Fruit fly (Drosophila melanogaster) whole organism, embryonic: ENCODE measurements around the gene stumps.

Experiments used
- ATbp ChIP-seq: fragments of 200-800 bp; sonication (Bioruptor generic); optimal IDR thresholded peaks from 2 replicates; lab custom pipeline; 2017; ENCODE audit warnings: missing biosample characterization, mild to moderate bottlenecking, missing genetic modification characterization, missing genetic modification reagents
- Ada2b ChIP-seq: fragments of 200-800 bp; sonication (Bioruptor generic); IDR thresholded peaks from 2 replicates; pipeline ENCODE4 v1.3.6; 2022; ENCODE audit warnings: missing biosample characterization, missing genetic modification characterization
- Bdp1 ChIP-seq: fragments of 200-800 bp; sonication (Bioruptor generic); optimal IDR thresholded peaks from 3 replicates; lab custom pipeline; 2016; ENCODE audit warnings: missing biosample characterization, missing genetic modification characterization
- CG10147 ChIP-seq: fragments of 200-800 bp; sonication (Bioruptor generic); optimal IDR thresholded peaks from 2 replicates; lab custom pipeline; 2019; ENCODE audit warnings: missing biosample characterization, mild to moderate bottlenecking, missing genetic modification characterization, moderate library complexity
- CG10274 ChIP-seq: fragments of 200-800 bp; sonication (Bioruptor generic); optimal IDR thresholded peaks from 3 replicates; lab custom pipeline; 2017; ENCODE audit warnings: missing biosample characterization, mild to moderate bottlenecking, missing genetic modification characterization
- CG10979 ChIP-seq: fragments of 200-800 bp; sonication (Bioruptor generic); optimal IDR thresholded peaks from 2 replicates; lab custom pipeline; 2018; ENCODE audit warnings: missing biosample characterization, mild to moderate bottlenecking, missing genetic modification characterization, moderate library complexity
- CG11695 ChIP-seq: fragments of 200-800 bp; sonication (Bioruptor generic); IDR thresholded peaks from 3 replicates; pipeline ENCODE4 v1.3.6; 2022; ENCODE audit warnings: missing biosample characterization, missing genetic modification characterization
- CG12659 ChIP-seq: fragments of 200-800 bp; sonication (Bioruptor generic); optimal IDR thresholded peaks from 3 replicates; lab custom pipeline; 2017; ENCODE audit warnings: mild to moderate bottlenecking, missing biosample characterization, missing genetic modification reagents, missing genetic modification characterization
- CG14710 ChIP-seq: fragments of 200-800 bp; sonication (Bioruptor generic); optimal IDR thresholded peaks from 3 replicates; lab custom pipeline; 2019; ENCODE audit warnings: missing biosample characterization, mild to moderate bottlenecking, missing genetic modification characterization, moderate library complexity
- CG1647 ChIP-seq: fragments of 200-800 bp; sonication (Bioruptor generic); optimal IDR thresholded peaks from 3 replicates; lab custom pipeline; 2016; ENCODE audit warnings: missing biosample characterization, missing genetic modification characterization
- CG18599 ChIP-seq: fragments of 200-800 bp; sonication (Bioruptor generic); optimal IDR thresholded peaks from 3 replicates; lab custom pipeline; 2017; ENCODE audit warnings: missing biosample characterization, missing genetic modification characterization, mild to moderate bottlenecking, moderate library complexity, missing genetic modification reagents
- CG2116 ChIP-seq: fragments of 200-800 bp; sonication (Bioruptor generic); optimal IDR thresholded peaks from 3 replicates; lab custom pipeline; 2018; ENCODE audit warnings: missing biosample characterization, mild to moderate bottlenecking, missing genetic modification characterization
- CG2120 ChIP-seq: fragments of 200-800 bp; sonication (Bioruptor generic); optimal IDR thresholded peaks from 3 replicates; lab custom pipeline; 2016; ENCODE audit warnings: missing biosample characterization, missing genetic modification characterization
- CG31388 ChIP-seq: fragments of 200-800 bp; sonication (Bioruptor generic); optimal IDR thresholded peaks from 2 replicates; lab custom pipeline; 2016; ENCODE audit warnings: missing biosample characterization, missing genetic modification characterization
- CG3281 ChIP-seq: fragments of 200-800 bp; sonication (Bioruptor generic); optimal IDR thresholded peaks from 3 replicates; lab custom pipeline; 2017; ENCODE audit warnings: missing biosample characterization, mild to moderate bottlenecking, missing genetic modification characterization
- CG4820 ChIP-seq: fragments of 200-800 bp; sonication (Bioruptor generic); optimal IDR thresholded peaks from 3 replicates; lab custom pipeline; 2016; ENCODE audit warnings: missing biosample characterization, missing genetic modification characterization
- CG6175 ChIP-seq: fragments of 200-800 bp; sonication (Bioruptor generic); IDR thresholded peaks from 3 replicates; pipeline ENCODE4 v1.3.6; 2022; ENCODE audit warnings: missing biosample characterization, missing genetic modification characterization
- CG7786 ChIP-seq: fragments of 200-800 bp; sonication (Bioruptor generic); optimal IDR thresholded peaks from 2 replicates; lab custom pipeline; 2016; ENCODE audit warnings: missing biosample characterization, missing genetic modification characterization
- CG8281 ChIP-seq: fragments of 200-800 bp; sonication (Bioruptor generic); optimal IDR thresholded peaks from 2 replicates; lab custom pipeline; 2018; ENCODE audit warnings: missing biosample characterization, mild to moderate bottlenecking, missing genetic modification characterization, moderate library complexity
- Camta ChIP-seq: fragments of 200-800 bp; sonication (Bioruptor generic); optimal IDR thresholded peaks from 2 replicates; lab custom pipeline; 2016; ENCODE audit warnings: missing biosample characterization, missing genetic modification characterization
- Deaf1 ChIP-seq: fragments of 200-800 bp; optimal IDR thresholded peaks from 3 replicates; lab custom pipeline; 2019; ENCODE audit warnings: missing biosample characterization, mild to moderate bottlenecking, missing genetic modification characterization, moderate library complexity
- Dip2 ChIP-seq: fragments of 200-800 bp; sonication (Bioruptor generic); IDR thresholded peaks from 2 replicates; pipeline ENCODE4 v1.3.6; 2022; ENCODE audit warnings: missing biosample characterization, missing genetic modification characterization
- Drgx ChIP-seq: fragments of 200-800 bp; sonication (Bioruptor generic); IDR thresholded peaks from 2 replicates; pipeline ENCODE4 v1.3.6; 2022; ENCODE audit warnings: missing biosample characterization, missing genetic modification characterization
- Fer3 ChIP-seq: fragments of 200-800 bp; sonication (Bioruptor generic); optimal IDR thresholded peaks from 2 replicates; lab custom pipeline; 2018; ENCODE audit warnings: missing biosample characterization, mild to moderate bottlenecking, missing genetic modification characterization, moderate library complexity
- Lhr ChIP-seq: fragments of 200-800 bp; sonication (Bioruptor generic); optimal IDR thresholded peaks from 3 replicates; lab custom pipeline; 2017; ENCODE audit warnings: mild to moderate bottlenecking, missing biosample characterization, missing genetic modification reagents, missing genetic modification characterization
- Trl ChIP-seq, 3 experiments: fragments of >200 bp in 2 of 3; fragments of 200-800 bp in 1 of 3; sonication (Bioruptor generic) in 1 of 3; optimal IDR thresholded peaks; 2 replicates in 1 of 3; 3 replicates in 2 of 3; lab custom pipeline; 2016 to 2017; ENCODE audit warnings: missing biosample characterization in 1 of 3, missing genetic modification characterization in 1 of 3
- ato ChIP-seq: fragments of 200-800 bp; sonication (Bioruptor generic); IDR thresholded peaks from 2 replicates; pipeline ENCODE4 v1.3.6; 2022; ENCODE audit warnings: missing biosample characterization, missing genetic modification characterization; ENCODE audit not compliant: partially characterized antibody
- br ChIP-seq: fragments of >200 bp; optimal IDR thresholded peaks from 2 replicates; lab custom pipeline; 2017
- disco-r ChIP-seq: fragments of 200-800 bp; sonication (Bioruptor generic); optimal IDR thresholded peaks from 2 replicates; lab custom pipeline; 2016; ENCODE audit warnings: missing biosample characterization, missing genetic modification characterization
- dysf ChIP-seq: fragments of 200-800 bp; sonication (Bioruptor generic); IDR thresholded peaks from 3 replicates; pipeline ENCODE4 v1.3.6; 2022; ENCODE audit warnings: missing biosample characterization, missing genetic modification characterization
- esg ChIP-seq: fragments of 200-800 bp; sonication (Bioruptor generic); conservative IDR thresholded peaks from 2 replicates; pipeline ENCODE4 v1.3.6; 2022; ENCODE audit warnings: missing biosample characterization, missing genetic modification characterization
- fd96Cb ChIP-seq: fragments of 200-800 bp; sonication (Bioruptor generic); optimal IDR thresholded peaks from 2 replicates; lab custom pipeline; 2018; ENCODE audit warnings: missing biosample characterization, mild to moderate bottlenecking, missing genetic modification characterization, moderate library complexity
- grn ChIP-seq: fragments of 200-800 bp; sonication (Bioruptor generic); optimal IDR thresholded peaks from 3 replicates; lab custom pipeline; 2017; ENCODE audit warnings: missing biosample characterization, missing genetic modification characterization
- gt ChIP-seq: fragments of 200-800 bp; sonication (Bioruptor generic); IDR thresholded peaks from 2 replicates; pipeline ENCODE4 v1.3.6; 2022; ENCODE audit warnings: missing biosample characterization, missing genetic modification characterization
- ken ChIP-seq: fragments of 200-800 bp; sonication (Bioruptor generic); IDR thresholded peaks from 3 replicates; pipeline ENCODE4 v1.3.6; 2022; ENCODE audit warnings: missing biosample characterization, missing genetic modification characterization
- mam ChIP-seq: fragments of 200-800 bp; sonication (Bioruptor generic); optimal IDR thresholded peaks from 3 replicates; lab custom pipeline; 2016; ENCODE audit warnings: missing biosample characterization, missing genetic modification characterization
- mld ChIP-seq: fragments of 200-800 bp; sonication (Bioruptor generic); IDR thresholded peaks from 3 replicates; pipeline ENCODE4 v1.3.6; 2022; ENCODE audit warnings: missing biosample characterization, missing genetic modification characterization; ENCODE audit not compliant: partially characterized antibody
- nau ChIP-seq: fragments of 200-800 bp; sonication (Bioruptor generic); optimal IDR thresholded peaks from 3 replicates; lab custom pipeline; 2017; ENCODE audit warnings: missing biosample characterization, mild to moderate bottlenecking, missing genetic modification characterization, missing genetic modification reagents
- odd ChIP-seq: fragments of 200-800 bp; sonication (Bioruptor generic); optimal IDR thresholded peaks from 2 replicates; lab custom pipeline; 2017; ENCODE audit warnings: missing biosample characterization, mild to moderate bottlenecking, missing genetic modification characterization
- otp ChIP-seq: fragments of 200-800 bp; sonication (Bioruptor generic); IDR thresholded peaks from 3 replicates; pipeline ENCODE4, ENCODE4 v1.3.6; 2022; ENCODE audit warnings: missing biosample characterization, missing genetic modification characterization
- pho ChIP-seq: fragments of 200-800 bp; sonication (Bioruptor generic); optimal IDR thresholded peaks from 2 replicates; lab custom pipeline; 2016; ENCODE audit warnings: missing biosample characterization, missing genetic modification characterization
- stc ChIP-seq: fragments of 200-800 bp; sonication (Bioruptor generic); IDR thresholded peaks from 2 replicates; pipeline ENCODE4 v1.3.6; 2022; ENCODE audit warnings: missing biosample characterization, missing genetic modification characterization
- trem ChIP-seq: fragments of 200-800 bp; optimal IDR thresholded peaks from 3 replicates; lab custom pipeline; 2019; ENCODE audit warnings: missing biosample characterization, mild to moderate bottlenecking, missing genetic modification characterization, moderate library complexity
- unc-4 ChIP-seq: fragments of 200-800 bp; sonication (Bioruptor generic); IDR thresholded peaks from 2 replicates; pipeline ENCODE4 v1.3.6; 2022; ENCODE audit warnings: missing biosample characterization, missing genetic modification characterization; ENCODE audit not compliant: partially characterized antibody
- unpg ChIP-seq: fragments of 200-800 bp; sonication (Bioruptor generic); optimal IDR thresholded peaks from 3 replicates; lab custom pipeline; 2018; ENCODE audit warnings: missing biosample characterization, mild to moderate bottlenecking, missing genetic modification characterization, moderate library complexity
- wek ChIP-seq: fragments of 200-800 bp; sonication (Bioruptor generic); optimal IDR thresholded peaks from 3 replicates; lab custom pipeline; 2018; ENCODE audit warnings: missing biosample characterization, mild to moderate bottlenecking, missing genetic modification characterization, moderate library complexity
- zen ChIP-seq: fragments of 200-800 bp; sonication (Bioruptor generic); optimal IDR thresholded peaks from 3 replicates; lab custom pipeline; 2018; ENCODE audit warnings: missing biosample characterization, mild to moderate bottlenecking, missing genetic modification characterization, moderate library complexity
- zfh1 ChIP-seq: fragments of 200-800 bp; sonication (Bioruptor generic); IDR thresholded peaks from 3 replicates; pipeline ENCODE4 v1.3.6; 2022; ENCODE audit warnings: missing biosample characterization, missing genetic modification characterization

Gene stumps

DNA sequence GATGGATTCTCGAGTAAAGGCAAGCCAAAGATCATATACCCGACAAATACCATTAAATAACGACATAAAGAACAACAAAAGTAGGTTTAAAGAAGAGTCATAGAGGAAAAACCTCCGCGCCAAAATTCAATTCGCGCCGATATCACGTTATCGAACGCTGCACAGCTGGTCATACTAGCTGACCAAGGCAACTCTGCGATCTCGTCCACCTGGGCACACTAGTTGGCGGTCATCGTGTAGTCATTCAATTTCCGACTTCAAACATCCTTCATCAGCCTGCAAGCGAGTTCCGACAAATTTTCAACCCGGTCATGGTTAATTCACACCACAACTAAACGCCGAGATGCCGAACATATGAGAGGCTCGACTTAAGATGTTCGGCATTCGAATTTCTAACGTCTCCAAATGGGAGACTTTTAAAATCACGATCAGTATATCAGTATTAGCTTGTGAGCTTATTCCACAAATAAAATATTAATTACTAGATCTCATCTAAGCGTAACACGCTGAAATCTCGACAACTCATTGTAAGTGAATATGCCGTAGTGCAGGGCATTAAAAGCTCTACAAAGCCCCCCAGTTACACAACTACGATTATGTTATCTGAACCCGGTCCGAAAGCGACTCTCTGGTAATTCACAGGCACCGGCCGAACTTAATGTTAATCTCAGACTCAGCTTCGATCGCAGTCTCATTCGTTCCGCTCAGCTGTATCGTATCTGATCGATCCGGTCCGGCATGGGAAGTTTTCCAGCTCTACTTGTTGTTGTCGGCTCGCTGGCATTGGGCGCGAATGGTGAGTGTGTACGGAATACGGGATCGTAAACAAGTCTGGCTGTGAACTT is 80.0 kb downstream of the stumps start, which contains the start of gene CG3505 (continued):
- TF ChIP-seq CG12659 (GFP tag; lab: Kevin White, UChicago) (peak; percentile 40), Drgx (GFP tag; lab: Robert Waterston, UW) (peak; percentile 64; the same call in 1 of the 2 replicates), otp (no peak), Camta (GFP tag; lab: Kevin White, UChicago) (peak; percentile 32), CG7786 (GFP tag; lab: Kevin White, UChicago) (no peak), trem (tag; lab: Kevin White, UChicago) (peak; percentile 36), esg (GFP tag; lab: Robert Waterston, UW) (no peak), CG1647 (GFP tag; lab: Kevin White, UChicago) (no peak), dysf (GFP tag; lab: Robert Waterston, UW) (0 out of 3 replicates have a peak, but pooled peaks have one; percentile 36), ATbp (GFP tag; lab: Kevin White, UChicago) (peak; percentile 3), CG10979 (tag; lab: Kevin White, UChicago) (no peak), zfh1 (GFP tag; lab: Robert Waterston, UW) (peak; percentile 45; the same call in 1 of the 3 replicates), CG8281 (tag; lab: Kevin White, UChicago) (no peak), CG10147 (peak; percentile 24), CG6175 (GFP tag; lab: Robert Waterston, UW) (no peak), CG4820 (GFP tag; lab: Kevin White, UChicago) (peak; percentile 9), unpg (peak; percentile 38), Lhr (GFP tag; lab: Kevin White, UChicago) (peak; percentile 61), grn (GFP tag; lab: Kevin White, UChicago) (no peak), br (lab: Kevin White, UChicago) (no peak), unc-4 (GFP tag; lab: Robert Waterston, UW) (0 out of 2 replicates have a peak, but pooled peaks have one; percentile 33), zen (tag; lab: Kevin White, UChicago) (no peak), fd96Cb (peak; percentile 16), Dip2 (GFP tag; lab: Robert Waterston, UW) (no peak), pho (GFP tag; lab: Kevin White, UChicago) (no peak), CG2120 (GFP tag; lab: Kevin White, UChicago) (peak; percentile 46), mld (GFP tag; lab: Robert Waterston, UW) (no peak; the same call in 2 of the 3 replicates), Trl (optimal IDR thresholded peaks at IDR 0.05; lab: Kevin White, UChicago) (peak in 1 of 2 experiments; percentile 6), Trl (GFP tag; optimal IDR thresholded peaks at IDR 0.05; lab: Kevin White, UChicago) (no peak), CG11695 (GFP tag; lab: Robert Waterston, UW) (peak; percentile 22; the same call in 1 of the 3 replicates), odd (peak; percentile 30), stc (GFP tag; lab: Robert Waterston, UW) (peak; percentile 49; the same call in 1 of the 2 replicates), CG3281 (GFP tag; lab: Kevin White, UChicago) (peak; percentile 53), CG2116 (peak; percentile 100), Ada2b (GFP tag; lab: Robert Waterston, UW) (peak; percentile 49; the same call in 1 of the 2 replicates), gt (no peak), wek (GFP tag; lab: Kevin White, UChicago) (peak; percentile 26), ato (GFP tag; lab: Robert Waterston, UW) (0 out of 2 replicates have a peak, but pooled peaks have one; percentile 8), Bdp1 (peak; percentile 20), CG31388 (no peak), CG18599 (peak; percentile 42), CG10274 (GFP tag; lab: Kevin White, UChicago) (peak; percentile 78), ken (peak; percentile 40; the same call in 1 of the 3 replicates), Deaf1 (tag; lab: Kevin White, UChicago) (no peak), nau (no peak), mam (peak; percentile 41), disco-r (no peak), Fer3 (peak; percentile 44), CG14710 (tag; lab: Kevin White, UChicago) (peak; percentile 60)
